Fruit fly (Drosophila melanogaster): Measurements from ENCODE around the gene CG43392.

The CG43392 gene

dm6 chr3L:22029670-22030069 is at the start of gene CG43392:
Gene CG43392, minus strand, starts transcription at chr3L:22029770.
- TF ChIP-seq eg (GFP tag; IDR thresholded peaks at IDR 0.05) = no peak
- TF ChIP-seq CG6792 (GFP tag; optimal IDR thresholded peaks at IDR 0.05) = no peak
- TF ChIP-seq Met (GFP tag; optimal IDR thresholded peaks at IDR 0.05) = no peak
- no peak for TF ChIP-seq CG6854 (GFP tag; optimal IDR thresholded peaks at IDR 0.05)
- no peak for TF ChIP-seq Gug (GFP tag; IDR thresholded peaks at IDR 0.05)
- TF ChIP-seq CG3919 (GFP tag; optimal IDR thresholded peaks at IDR 0.05) = no peak
- no peak for TF ChIP-seq Eip93F (GFP tag; optimal IDR thresholded peaks at IDR 0.05)
- no peak for TF ChIP-seq Eip75B (GFP tag; optimal IDR thresholded peaks at IDR 0.05)
- no peak for TF ChIP-seq CG10631 (GFP tag; optimal IDR thresholded peaks at IDR 0.05)
- no peak for TF ChIP-seq CG16779 (tag; optimal IDR thresholded peaks at IDR 0.05)

- TF ChIP-seq Eip75B (GFP tag; optimal IDR thresholded peaks at IDR 0.05) = peak; percentile 65
- no peak for TF ChIP-seq Hr38 (GFP tag; optimal IDR thresholded peaks at IDR 0.05)
- TF ChIP-seq cyc (GFP tag; optimal IDR thresholded peaks at IDR 0.05) = peak; percentile 73
- peak; percentile 35 to 57 for TF ChIP-seq ss (GFP tag; optimal IDR thresholded peaks at IDR 0.05)
- peak; percentile 79 for TF ChIP-seq CG31627 (GFP tag; optimal IDR thresholded peaks at IDR 0.05)
- TF ChIP-seq dac (GFP tag; optimal IDR thresholded peaks at IDR 0.05) = peak; percentile 56
- TF ChIP-seq CG1621 (tag; optimal IDR thresholded peaks at IDR 0.05) = peak; percentile 51
- no peak for TF ChIP-seq fkh (GFP tag; optimal IDR thresholded peaks at IDR 0.05)
- peak; percentile 85 for TF ChIP-seq esn (GFP tag; optimal IDR thresholded peaks at IDR 0.05)
- peak; percentile 66 for TF ChIP-seq CG34406 (GFP tag; optimal IDR thresholded peaks at IDR 0.05)
- TF ChIP-seq pdm3 (GFP tag; optimal IDR thresholded peaks at IDR 0.05) = peak; percentile 72
- peak; percentile 50 for TF ChIP-seq CG6808 (GFP tag; optimal IDR thresholded peaks at IDR 0.05)
- TF ChIP-seq Sox15 (GFP tag; optimal IDR thresholded peaks at IDR 0.05) = peak; percentile 49
- 0 out of 2 replicates have a peak, but pooled peaks have one; percentile 27 for TF ChIP-seq Gug (GFP tag; IDR thresholded peaks at IDR 0.05)
- peak; percentile 42 for TF ChIP-seq CG4318 (GFP tag; optimal IDR thresholded peaks at IDR 0.05)
- TF ChIP-seq CG8319 (GFP tag; optimal IDR thresholded peaks at IDR 0.05) = peak; percentile 45
- peak; percentile 70 for TF ChIP-seq OdsH (GFP tag; optimal IDR thresholded peaks at IDR 0.05)
- TF ChIP-seq achi (GFP tag; optimal IDR thresholded peaks at IDR 0.05) = peak; percentile 69
- peak; percentile 63 for TF ChIP-seq Ets96B (tag; optimal IDR thresholded peaks at IDR 0.05)
- TF ChIP-seq CG8119 (GFP tag; IDR thresholded peaks at IDR 0.05) = peak; percentile 60; the same call in 2 of the 3 replicates
- peak; percentile 18; the same call in 1 of the 2 replicates for TF ChIP-seq CG11294 (GFP tag; IDR thresholded peaks at IDR 0.05)
- no peak for TF ChIP-seq Blimp-1 (GFP tag; optimal IDR thresholded peaks at IDR 0.05)
- TF ChIP-seq CG16779 (tag; optimal IDR thresholded peaks at IDR 0.05) = no peak
- TF ChIP-seq CG7368 (GFP tag; optimal IDR thresholded peaks at IDR 0.05) = peak; percentile 42
- TF ChIP-seq Smox (GFP tag; optimal IDR thresholded peaks at IDR 0.05) = peak; percentile 70
- TF ChIP-seq vri (GFP tag; optimal IDR thresholded peaks at IDR 0.05) = peak; percentile 57
- TF ChIP-seq acj6 (GFP tag; optimal IDR thresholded peaks at IDR 0.05) = peak; percentile 64
- TF ChIP-seq CG10669 (GFP tag; optimal IDR thresholded peaks at IDR 0.05) = peak; percentile 54
- no peak for TF ChIP-seq fd59A (GFP tag; optimal IDR thresholded peaks at IDR 0.05)
- peak; percentile 32 for TF ChIP-seq spab (GFP tag; optimal IDR thresholded peaks at IDR 0.05)
- peak; percentile 72 for TF ChIP-seq CG32006 (GFP tag; optimal IDR thresholded peaks at IDR 0.05)
- TF ChIP-seq Eip78C (GFP tag) = peak; percentile 92
- TF ChIP-seq Sox14 (GFP tag; optimal IDR thresholded peaks at IDR 0.05) = peak; percentile 78
- TF ChIP-seq dsx (GFP tag; optimal IDR thresholded peaks at IDR 0.05; ENCODE audit: poor library complexity, severe bottlenecking) = peak; percentile 47
- peak; percentile 58 for TF ChIP-seq CG8632 (GFP tag; optimal IDR thresholded peaks at IDR 0.05)
- TF ChIP-seq Ets21C (GFP tag; optimal IDR thresholded peaks at IDR 0.05) = peak; percentile 61
- peak; percentile 70 for TF ChIP-seq CG15336 (GFP tag; IDR thresholded peaks at IDR 0.05)
- TF ChIP-seq CG3032 (tag; optimal IDR thresholded peaks at IDR 0.05) = peak; percentile 56
- TF ChIP-seq CG11762 (GFP tag; optimal IDR thresholded peaks at IDR 0.05; ENCODE audit: insufficient read depth) = no peak
- peak; percentile 39 for TF ChIP-seq CG6276 (GFP tag; optimal IDR thresholded peaks at IDR 0.05)
- peak; percentile 76 for TF ChIP-seq Met (GFP tag; optimal IDR thresholded peaks at IDR 0.05)
- peak; percentile 78 for TF ChIP-seq topi (GFP tag; optimal IDR thresholded peaks at IDR 0.05)
- peak in 1 of 2 experiments; percentile 20 for TF ChIP-seq salr (GFP tag; optimal IDR thresholded peaks at IDR 0.05)
- TF ChIP-seq svp (GFP tag) = peak; percentile 84
Measured at dm6 chr3L:22078063-22078462, 48.5 kb upstream of the CG43392 start.
